Fruit fly (Drosophila melanogaster): Measurements from ENCODE around the gene whe.

Gene whe

DNA sequence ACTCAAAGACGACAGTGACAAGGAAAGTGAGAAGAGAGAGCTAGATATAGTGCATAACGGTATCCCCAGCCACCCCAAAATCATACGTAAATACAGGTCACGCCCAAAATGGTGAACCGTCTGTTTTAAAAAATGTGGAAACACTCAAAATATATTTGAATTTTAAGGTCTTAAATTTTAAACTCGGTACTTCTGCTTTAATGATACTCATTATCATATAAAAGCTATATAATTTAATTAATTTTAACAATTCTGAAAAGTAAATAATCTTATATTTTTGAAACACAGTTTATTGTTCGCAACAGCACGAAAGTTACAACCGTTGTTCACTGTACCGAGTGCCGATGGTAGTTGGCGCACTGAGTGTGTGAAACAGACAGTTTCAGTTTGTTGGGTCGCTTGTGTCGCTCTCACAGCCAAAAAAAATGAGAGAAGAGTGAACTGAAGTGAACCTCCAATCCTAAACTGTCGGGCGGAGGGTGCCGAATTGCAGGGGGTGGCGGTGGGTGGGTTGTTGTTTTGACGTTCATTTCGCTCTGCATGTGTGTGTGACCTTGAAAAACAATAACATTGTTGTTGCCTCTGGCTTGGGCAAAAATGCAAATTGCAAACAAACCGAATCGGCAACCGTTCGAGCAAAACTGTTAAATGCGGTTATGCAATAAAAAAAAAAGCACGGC is 36.1 kb downstream of the whe start (continued):
- TF ChIP-seq CG6654 (GFP tag; optimal IDR thresholded peaks at IDR 0.05) (peak; percentile 80), sqz (GFP tag; optimal IDR thresholded peaks at IDR 0.05) (peak; percentile 92), BEAF-32 (GFP tag; optimal IDR thresholded peaks at IDR 0.05) (peak; percentile 10), CG18011 (GFP tag; optimal IDR thresholded peaks at IDR 0.05) (peak; percentile 72), CG18476 (GFP tag; optimal IDR thresholded peaks at IDR 0.05) (peak; percentile 78), pb (GFP tag; optimal IDR thresholded peaks at IDR 0.05) (no peak), CG15011 (GFP tag; optimal IDR thresholded peaks at IDR 0.05) (peak; percentile 88), CG3281 (GFP tag; optimal IDR thresholded peaks at IDR 0.05) (peak; percentile 95), CG13424 (tag; optimal IDR thresholded peaks at IDR 0.05) (peak; percentile 96), Antp (GFP tag; optimal IDR thresholded peaks at IDR 0.05) (peak; percentile 40), Sry-β (GFP tag; optimal IDR thresholded peaks at IDR 0.05) (peak; percentile 46), CG2678 (tag; optimal IDR thresholded peaks at IDR 0.05) (peak; percentile 97), dpn (GFP tag; optimal IDR thresholded peaks at IDR 0.05) (peak; percentile 45 to 90), Sry-δ (GFP tag; optimal IDR thresholded peaks at IDR 0.05) (no peak), CG11723 (GFP tag; optimal IDR thresholded peaks at IDR 0.05) (peak; percentile 82), Hmx (GFP tag; optimal IDR thresholded peaks at IDR 0.05) (no peak), CG3407 (GFP tag; optimal IDR thresholded peaks at IDR 0.05) (peak; percentile 88), Ptx1 (GFP tag; IDR thresholded peaks at IDR 0.05) (peak; percentile 93), ken (GFP tag; IDR thresholded peaks at IDR 0.05) (peak; percentile 81), CG2116 (GFP tag; optimal IDR thresholded peaks at IDR 0.05) (peak; percentile 43), her (GFP tag; optimal IDR thresholded peaks at IDR 0.05) (no peak), CG17912 (GFP tag; optimal IDR thresholded peaks at IDR 0.05) (no peak), fd96Cb (tag; optimal IDR thresholded peaks at IDR 0.05) (peak; percentile 94), CG2120 (GFP tag; optimal IDR thresholded peaks at IDR 0.05) (peak; percentile 63), CG7372 (GFP tag; IDR thresholded peaks at IDR 0.05) (peak; percentile 88), CG4424 (GFP tag; optimal IDR thresholded peaks at IDR 0.05) (peak; percentile 86), Trl (optimal IDR thresholded peaks at IDR 0.05) (peak; percentile 9 to 27), Trl (GFP tag; optimal IDR thresholded peaks at IDR 0.05) (peak; percentile 24), CG6254 (GFP tag; optimal IDR thresholded peaks at IDR 0.05) (peak; percentile 81), ap (GFP tag; IDR thresholded peaks at IDR 0.05) (peak; percentile 57), kay (GFP tag; optimal IDR thresholded peaks at IDR 0.05) (peak; percentile 80), Eip74EF (GFP tag; optimal IDR thresholded peaks at IDR 0.05) (peak in 1 of 2 experiments; percentile 91), D (optimal IDR thresholded peaks at IDR 0.05) (no peak), D (GFP tag; optimal IDR thresholded peaks at IDR 0.05) (peak; percentile 90), CG9437 (GFP tag; optimal IDR thresholded peaks at IDR 0.05) (peak; percentile 86), Ada2b (GFP tag; IDR thresholded peaks at IDR 0.05) (peak; percentile 90), CG10366 (GFP tag; IDR thresholded peaks at IDR 0.05) (peak; percentile 87), fd3F (GFP tag; optimal IDR thresholded peaks at IDR 0.05) (peak; percentile 86), CG3847 (GFP tag; IDR thresholded peaks at IDR 0.05) (peak; percentile 92), Hey (tag; optimal IDR thresholded peaks at IDR 0.05) (no peak), Poxn (GFP tag; IDR thresholded peaks at IDR 0.05) (peak; percentile 74), CrebB (tag; optimal IDR thresholded peaks at IDR 0.05) (peak; percentile 86), row (GFP tag; IDR thresholded peaks at IDR 0.05) (peak; percentile 97), HmgD (GFP tag; optimal IDR thresholded peaks at IDR 0.05) (no peak), chif (GFP tag; optimal IDR thresholded peaks at IDR 0.05) (peak; percentile 4 to 62), Lim3 (GFP tag; IDR thresholded peaks at IDR 0.05) (0 out of 2 replicates have a peak, but pooled peaks have one; percentile 30), mld (GFP tag; IDR thresholded peaks at IDR 0.05; ENCODE audit: partially characterized antibody) (no peak), fu2 (GFP tag; optimal IDR thresholded peaks at IDR 0.05) (no peak), CG31224 (GFP tag; IDR thresholded peaks at IDR 0.05) (peak; percentile 74), Fer1 (GFP tag; optimal IDR thresholded peaks at IDR 0.05) (peak; percentile 97)

Measured in whole organism, embryonic.